Worm (Caenorhabditis elegans): ENCODE results near the gene lipl-1.

- TF ChIP-seq dao-5 (tag; optimal IDR thresholded peaks at IDR 0.05) = no peak
- no peak for TF ChIP-seq W03F9.2 (tag; optimal IDR thresholded peaks at IDR 0.05)
These were observed 11.2 kb upstream of the lipl-1 start for ce11 chrV:12908614-12909013.

All from whole organism, L4/young adult.